Fruit fly (Drosophila melanogaster): ENCODE data around the gene Rac1.

The Rac1 gene

dm6 chr3L:1298509-1298908, 4.0 kb downstream of the Rac1 start, which contains the start of gene scf (continued):
- TF ChIP-seq CG17568 (GFP tag; optimal IDR thresholded peaks at IDR 0.05) = no peak
- TF ChIP-seq tx (GFP tag; optimal IDR thresholded peaks at IDR 0.05) = no peak
- no peak for TF ChIP-seq CkIIα-i1 (GFP tag; IDR thresholded peaks at IDR 0.05)
- TF ChIP-seq slou (GFP tag; optimal IDR thresholded peaks at IDR 0.05) = no peak
- peak; percentile 1 for TF ChIP-seq CG9797 (GFP tag; optimal IDR thresholded peaks at IDR 0.05)
- TF ChIP-seq slp2 (GFP tag; optimal IDR thresholded peaks at IDR 0.05) = no peak
- no peak for TF ChIP-seq maf-S (GFP tag; optimal IDR thresholded peaks at IDR 0.05)
- TF ChIP-seq CG13894 (tag; optimal IDR thresholded peaks at IDR 0.05) = peak; percentile 40
- TF ChIP-seq CG4360 (GFP tag; IDR thresholded peaks at IDR 0.05) = peak; percentile 53; the same call in 1 of the 2 replicates
- no peak for TF ChIP-seq gcm2 (GFP tag; optimal IDR thresholded peaks at IDR 0.05)
- TF ChIP-seq CG7556 (GFP tag; optimal IDR thresholded peaks at IDR 0.05) = no peak
- TF ChIP-seq B-H1 (GFP tag; IDR thresholded peaks at IDR 0.05) = no peak; the same call in 2 of the 3 replicates
- no peak for TF ChIP-seq wor (GFP tag; IDR thresholded peaks at IDR 0.05)
- TF ChIP-seq br (optimal IDR thresholded peaks at IDR 0.05) = no peak
- no peak for TF ChIP-seq seq (GFP tag; IDR thresholded peaks at IDR 0.05)
- TF ChIP-seq CG15269 (tag; optimal IDR thresholded peaks at IDR 0.05) = no peak
- no peak for TF ChIP-seq wek (GFP tag; optimal IDR thresholded peaks at IDR 0.05)
- no peak for TF ChIP-seq CG13123 (GFP tag; optimal IDR thresholded peaks at IDR 0.05)
- no peak for TF ChIP-seq CG9215 (GFP tag; IDR thresholded peaks at IDR 0.05)
- no peak for TF ChIP-seq CG10959 (GFP tag; IDR thresholded peaks at IDR 0.05)
- TF ChIP-seq stc (GFP tag; IDR thresholded peaks at IDR 0.05) = no peak
- TF ChIP-seq CG7271 (tag; optimal IDR thresholded peaks at IDR 0.05) = no peak
- no peak for TF ChIP-seq CG3407 (GFP tag; optimal IDR thresholded peaks at IDR 0.05)
- no peak for TF ChIP-seq dmrt99B (tag; optimal IDR thresholded peaks at IDR 0.05)
- TF ChIP-seq CG4404 (GFP tag; IDR thresholded peaks at IDR 0.05) = no peak
- no peak for TF ChIP-seq Chrac-16 (GFP tag; optimal IDR thresholded peaks at IDR 0.05)
- TF ChIP-seq ato (GFP tag; IDR thresholded peaks at IDR 0.05; ENCODE audit: partially characterized antibody) = no peak
- TF ChIP-seq twi (tag; optimal IDR thresholded peaks at IDR 0.05) = no peak
- TF ChIP-seq CG2199 (GFP tag; IDR thresholded peaks at IDR 0.05) = no peak
- TF ChIP-seq Scr (GFP tag; IDR thresholded peaks at IDR 0.05; ENCODE audit: partially characterized antibody) = peak; percentile 37; the same call in 1 of the 2 replicates
- no peak for TF ChIP-seq fd96Cb (tag; optimal IDR thresholded peaks at IDR 0.05)
- TF ChIP-seq dimm (GFP tag; IDR thresholded peaks at IDR 0.05) = no peak
- no peak for TF ChIP-seq jumu (GFP tag; optimal IDR thresholded peaks at IDR 0.05)
- TF ChIP-seq Usf (GFP tag; optimal IDR thresholded peaks at IDR 0.05) = no peak
- TF ChIP-seq CG8388 (GFP tag; optimal IDR thresholded peaks at IDR 0.05) = no peak

- TF ChIP-seq Antp (GFP tag; optimal IDR thresholded peaks at IDR 0.05) (peak; percentile 65), lola (GFP tag; optimal IDR thresholded peaks at IDR 0.05) (no peak), CG11247 (GFP tag; IDR thresholded peaks at IDR 0.05) (no peak), NFAT (GFP tag; IDR thresholded peaks at IDR 0.05) (peak; percentile 44; the same call in 1 of the 2 replicates), CG3847 (GFP tag; IDR thresholded peaks at IDR 0.05) (peak; percentile 65), ac (GFP tag; optimal IDR thresholded peaks at IDR 0.05) (no peak), otp (GFP tag; IDR thresholded peaks at IDR 0.05) (no peak), MBD-R2 (GFP tag; IDR thresholded peaks at IDR 0.05) (peak; percentile 97), CG10209 (GFP tag; optimal IDR thresholded peaks at IDR 0.05) (peak; percentile 2), CG30403 (GFP tag; optimal IDR thresholded peaks at IDR 0.05) (peak; percentile 41), bigmax (GFP tag; optimal IDR thresholded peaks at IDR 0.05) (no peak), CG34224 (GFP tag; IDR thresholded peaks at IDR 0.05; ENCODE audit: partially characterized antibody) (peak; percentile 78), Sox100B (GFP tag; optimal IDR thresholded peaks at IDR 0.05) (no peak), CG7928 (GFP tag; optimal IDR thresholded peaks at IDR 0.05) (no peak), CG10366 (GFP tag; IDR thresholded peaks at IDR 0.05) (peak; percentile 22; the same call in 1 of the 2 replicates), CG12391 (tag; optimal IDR thresholded peaks at IDR 0.05) (peak; percentile 43), sens (GFP tag) (peak; percentile 73), al (GFP tag; IDR thresholded peaks at IDR 0.05) (0 out of 2 replicates have a peak, but pooled peaks have one; percentile 14), CG10274 (GFP tag; optimal IDR thresholded peaks at IDR 0.05) (no peak), CG8478 (optimal IDR thresholded peaks at IDR 0.05) (no peak)
Observed at dm6 chr3L:1295693-1296092, 6.8 kb downstream of the Rac1 start, which contains the start of gene Rabex-5. Gene Rabex-5, plus strand, starts transcription at chr3L:1295913.

Measured in whole organism, embryonic.